Worm (Caenorhabditis elegans) whole organism, young adult: ENCODE results near the gene ccdc-47.

Source experiments
- F55B11.4 ChIP-seq: sonication (generic microtip); optimal IDR thresholded peaks from 2 replicates; lab custom pipeline; 2016; ENCODE audit warnings: missing compliant biosample characterization, missing genetic modification characterization, borderline replicate concordance; ENCODE audit not compliant: insufficient read depth
- bed-2 ChIP-seq: fragments of 200-800 bp; sonication (Bioruptor generic); IDR thresholded peaks from 2 replicates; pipeline ENCODE4 v1.3.6; 2022; ENCODE audit warnings: missing genetic modification reagents, missing genetic modification characterization, missing compliant biosample characterization
- egrh-3 ChIP-seq: fragments of 200-800 bp; sonication (Bioruptor generic); IDR thresholded peaks from 2 replicates; pipeline ENCODE4 v1.3.6; 2022; ENCODE audit warnings: missing genetic modification reagents, missing genetic modification characterization, missing compliant biosample characterization
- madf-10 ChIP-seq: sonication (generic microtip); optimal IDR thresholded peaks from 2 replicates; lab custom pipeline; 2016; ENCODE audit warnings: mild to moderate bottlenecking, missing genetic modification characterization, missing compliant biosample characterization
- madf-8 ChIP-seq: fragments of 200-800 bp; sonication (Bioruptor generic); conservative IDR thresholded peaks from 2 replicates; pipeline ENCODE4 v1.3.6; 2022; ENCODE audit warnings: missing genetic modification reagents, missing genetic modification characterization, missing compliant biosample characterization

ce11 chrIII:3907587-3907986 is 9.2 kb upstream of the ccdc-47 start, which contains the start of gene mmcm-1:
- no peak for TF ChIP-seq madf-8 (GFP tag; lab: Robert Waterston, UW)
- no peak for TF ChIP-seq egrh-3 (GFP tag; lab: Robert Waterston, UW)
- no peak for TF ChIP-seq F55B11.4
- no peak for TF ChIP-seq bed-2
- TF ChIP-seq madf-10 (tag; lab: Kevin White, UChicago), result no peak
